Worm (Caenorhabditis elegans) whole organism, L1 larva: ENCODE results near the gene nhr-128.

Experiments used
- dpl-1 ChIP-seq, 3 experiments: fragments of 150-350 bp in 2 of 3; sonication (generic microtip) in 1 of 3; optimal IDR thresholded peaks; 2 replicates each; lab custom pipeline; 2014 to 2017; ENCODE audit warnings: missing biosample characterization in 3 of 3, missing genetic modification characterization in 3 of 3, missing genetic modification reagents in 3 of 3
- elt-3 ChIP-seq, 6 experiments: fragments of 150-350 bp in 1 of 6; sonication (generic microtip); optimal IDR thresholded peaks; 2 replicates each; lab custom pipeline; 2017 to 2018; ENCODE audit warnings: missing biosample characterization in 6 of 6, missing genetic modification characterization in 6 of 6, inconsistent platforms in 1 of 6
- mdl-1 ChIP-seq, 2 experiments: fragments of 150-350 bp; optimal IDR thresholded peaks; 2 replicates each; lab custom pipeline; 2014 to 2017; ENCODE audit warnings: missing biosample characterization in 2 of 2, missing genetic modification characterization in 2 of 2, inconsistent platforms in 1 of 2

ce11 chrV:2185486-2185885 lies 36.4 kb upstream of the nhr-128 start:
- peak in 1 of 3 experiments; percentile 1 for TF ChIP-seq dpl-1 (GFP tag; optimal IDR thresholded peaks at IDR 0.05; lab: Kevin White, UChicago)
- no peak for TF ChIP-seq mdl-1 (tag; optimal IDR thresholded peaks at IDR 0.05; lab: Kevin White, UChicago)
- no peak for TF ChIP-seq elt-3 (tag; optimal IDR thresholded peaks at IDR 0.05; lab: Kevin White, UChicago)
